Worm (Caenorhabditis elegans) whole organism, late embryonic: ENCODE measurements around the gene hdl-2.

Source experiments
- ceh-14 ChIP-seq: sonication (generic microtip); optimal IDR thresholded peaks from 2 replicates; lab custom pipeline; 2016; ENCODE audit warnings: missing genotype, missing genetic modification characterization, missing compliant biosample characterization
- ceh-6 ChIP-seq: fragments of 200-800 bp; sonication (Bioruptor generic); optimal IDR thresholded peaks from 2 replicates; lab custom pipeline; 2018; ENCODE audit warnings: mild to moderate bottlenecking, missing genetic modification characterization, missing compliant biosample characterization
- elt-2 ChIP-seq: sonication (generic microtip); optimal IDR thresholded peaks from 2 replicates; lab custom pipeline; 2016; ENCODE audit warnings: missing genetic modification reagents, missing genetic modification characterization, missing compliant biosample characterization
- fkh-10 ChIP-seq: fragments of 150-350 bp; optimal IDR thresholded peaks from 2 replicates; lab custom pipeline; 2014; ENCODE audit warnings: missing biosample characterization, missing genetic modification reagents, missing genetic modification characterization
- npax-4 ChIP-seq: sonication (generic microtip); optimal IDR thresholded peaks from 2 replicates; lab custom pipeline; 2016; ENCODE audit warnings: missing genetic modification characterization, missing compliant biosample characterization
- unc-42 ChIP-seq: sonication (generic microtip); optimal IDR thresholded peaks from 2 replicates; lab custom pipeline; 2016; ENCODE audit warnings: missing genotype, missing genetic modification characterization, missing compliant biosample characterization
- unc-55 ChIP-seq: sonication (generic microtip); optimal IDR thresholded peaks from 2 replicates; lab custom pipeline; 2017; ENCODE audit warnings: missing biosample characterization, missing genetic modification reagents, missing genetic modification characterization

DNA sequence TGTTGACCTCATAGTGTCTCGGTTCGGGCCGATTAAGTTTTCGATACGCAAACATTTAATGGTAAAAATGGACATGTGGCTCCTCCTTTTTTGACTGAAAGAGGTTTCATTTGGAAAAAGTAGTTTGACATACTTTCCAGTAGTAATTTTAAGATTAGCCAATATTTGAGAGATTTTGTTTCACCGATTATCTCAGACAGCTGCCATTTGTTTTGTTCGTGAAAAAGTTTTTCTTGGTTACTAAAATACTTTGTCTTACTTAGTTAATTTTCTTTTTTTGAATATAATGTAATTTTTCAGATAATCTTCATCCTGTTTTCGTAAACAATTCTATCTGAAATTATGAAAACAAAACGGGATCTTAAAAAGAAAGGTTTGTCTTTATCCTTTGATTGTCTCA, 12.3 kb downstream of the hdl-2 start, which contains the start of gene C09G9.5:
- TF ChIP-seq elt-2 (tag; lab: Kevin White, UChicago): no peak
- TF ChIP-seq unc-55 (GFP tag; lab: Kevin White, UChicago): no peak
- no peak for TF ChIP-seq ceh-14
- TF ChIP-seq npax-4: no peak
- TF ChIP-seq unc-42 (tag; lab: Kevin White, UChicago): no peak
- TF ChIP-seq fkh-10 (GFP tag; lab: Kevin White, UChicago): no peak
- no peak for TF ChIP-seq ceh-6
